Worm (Caenorhabditis elegans) whole organism, L3 larva: ENCODE data around the gene H37A05.2.

Source experiments
- aly-2 ChIP-seq: fragments of 150-350 bp; optimal IDR thresholded peaks from 2 replicates; lab custom pipeline; 2014; ENCODE audit warnings: missing biosample characterization, missing genetic modification characterization
- ceh-82 ChIP-seq: fragments of 150-350 bp; optimal IDR thresholded peaks from 2 replicates; lab custom pipeline; 2014; ENCODE audit warnings: missing biosample characterization, missing genetic modification characterization
- egl-5 ChIP-seq: fragments of 150-350 bp; optimal IDR thresholded peaks from 2 replicates; lab custom pipeline; 2017; ENCODE audit warnings: missing biosample characterization, missing genetic modification reagents, missing genetic modification characterization, inconsistent platforms
- fkh-10 ChIP-seq: sonication (generic microtip); optimal IDR thresholded peaks from 2 replicates; lab custom pipeline; 2017; ENCODE audit warnings: missing biosample characterization, missing genetic modification reagents, missing genetic modification characterization
- lin-39 ChIP-seq: fragments of 150-350 bp; optimal IDR thresholded peaks from 2 replicates; lab custom pipeline; 2018; ENCODE audit warnings: missing biosample characterization, missing genetic modification reagents, missing genetic modification characterization
- nhr-11 ChIP-seq: fragments of 150-350 bp; optimal IDR thresholded peaks from 2 replicates; lab custom pipeline; 2014; ENCODE audit warnings: missing biosample characterization, missing genetic modification characterization
- nhr-77 ChIP-seq: fragments of 150-350 bp; optimal IDR thresholded peaks from 2 replicates; lab custom pipeline; 2014; ENCODE audit warnings: missing biosample characterization, missing genetic modification characterization
- pqm-1 ChIP-seq: fragments of 150-350 bp; optimal IDR thresholded peaks from 2 replicates; lab custom pipeline; 2017; ENCODE audit warnings: missing biosample characterization, missing genetic modification characterization, inconsistent platforms
- skn-1 ChIP-seq: fragments of 150-350 bp; optimal IDR thresholded peaks from 2 replicates; lab custom pipeline; 2014; ENCODE audit warnings: missing biosample characterization, missing genetic modification characterization
- snpc-4 ChIP-seq: fragments of 150-350 bp; optimal IDR thresholded peaks from 2 replicates; lab custom pipeline; 2014; ENCODE audit warnings: missing biosample characterization, missing genetic modification characterization
- unc-62 ChIP-seq: fragments of 150-350 bp; sonication (generic microtip); optimal IDR thresholded peaks from 4 replicates; lab custom pipeline; 2014; ENCODE audit warnings: missing biosample characterization, missing genetic modification reagents, missing genetic modification characterization
- ztf-4 ChIP-seq: fragments of 150-350 bp; optimal IDR thresholded peaks from 2 replicates; lab custom pipeline; 2014; ENCODE audit warnings: missing biosample characterization, missing genetic modification characterization

- TF ChIP-seq skn-1 (tag; lab: Kevin White, UChicago) (no peak), lin-39 (tag; lab: Kevin White, UChicago) (no peak), snpc-4 (tag; lab: Kevin White, UChicago) (no peak), unc-62 (GFP tag; lab: Kevin White, UChicago) (no peak), egl-5 (tag; lab: Kevin White, UChicago) (no peak), nhr-11 (tag; lab: Kevin White, UChicago) (no peak), pqm-1 (no peak), ceh-82 (tag; lab: Kevin White, UChicago) (no peak), aly-2 (no peak), fkh-10 (GFP tag; lab: Kevin White, UChicago) (no peak), ztf-4 (no peak), nhr-77 (tag; lab: Kevin White, UChicago) (no peak)
Measured at ce11 chrV:13621720-13622119, 12.3 kb downstream of the H37A05.2 start, which contains the start of gene F53F4.16.
